Worm (Caenorhabditis elegans) whole organism, early embryonic: ENCODE data around the gene ama-1.

ENCODE experiments used
- ama-1 ChIP-seq: fragments of 150-350 bp; optimal IDR thresholded peaks from 2 replicates; lab custom pipeline; 2014
- ceh-13 ChIP-seq: fragments of 200-800 bp; sonication (Bioruptor generic); optimal IDR thresholded peaks from 2 replicates; lab custom pipeline; 2018; ENCODE audit warnings: mild to moderate bottlenecking, missing genetic modification characterization, missing compliant biosample characterization
- pes-1 ChIP-seq: fragments of 200-800 bp; sonication (Bioruptor generic); IDR thresholded peaks from 2 replicates; pipeline ENCODE4 v1.3.6; 2022; ENCODE audit warnings: missing genetic modification reagents, missing genetic modification characterization, missing compliant biosample characterization

ce11 chrIV:4246493-4246892 lies 1.4 kb upstream of the ama-1 start, which contains the start of gene ttr-20:
- TF ChIP-seq pes-1 (GFP tag; lab: Robert Waterston, UW) (no peak), ama-1 (lab: Kevin White, UChicago) (no peak), ceh-13 (GFP tag; lab: Kevin White, UChicago) (no peak)
